Worm (Caenorhabditis elegans): ENCODE results near the gene T05A8.6.

DNA sequence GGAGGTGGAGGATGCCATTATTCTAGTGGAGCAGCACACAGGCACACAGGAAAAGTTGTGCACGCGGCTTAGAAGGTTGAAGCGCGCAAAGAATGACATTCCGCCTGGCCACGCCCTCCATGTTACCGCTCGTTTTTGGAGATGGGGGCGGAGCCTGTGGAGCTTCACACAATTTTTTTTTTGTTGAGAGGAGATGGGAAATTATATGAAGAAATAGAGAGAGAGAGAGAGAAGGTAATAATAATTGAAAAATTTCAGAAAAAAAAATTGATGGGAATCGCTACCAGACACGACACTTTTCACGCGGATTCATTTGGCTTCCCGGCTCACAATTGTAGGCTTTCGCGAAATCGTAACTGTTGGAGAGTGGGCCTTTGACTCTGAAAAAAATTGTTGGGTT, 22.2 kb downstream of the T05A8.6 start, which contains the start of gene T05A8.3:
- TF ChIP-seq him-1 (tag; optimal IDR thresholded peaks at IDR 0.05) = no peak
- TF ChIP-seq W03F9.2 (tag; optimal IDR thresholded peaks at IDR 0.05) = no peak
- TF ChIP-seq dao-5 (tag; optimal IDR thresholded peaks at IDR 0.05) = no peak
